Fruit fly (Drosophila melanogaster): ENCODE results near the gene ImpL1.

- TF ChIP-seq CG34367 (tag; optimal IDR thresholded peaks at IDR 0.05) (no peak), rn (GFP tag; IDR thresholded peaks at IDR 0.05) (no peak), EcR (GFP tag; optimal IDR thresholded peaks at IDR 0.05) (no peak), CG10348 (GFP tag; IDR thresholded peaks at IDR 0.05) (no peak), Pif1B (GFP tag; optimal IDR thresholded peaks at IDR 0.05) (no peak), CG12605 (GFP tag; IDR thresholded peaks at IDR 0.05) (no peak), CG4496 (GFP tag; IDR thresholded peaks at IDR 0.05) (no peak), Pif1A (GFP tag; optimal IDR thresholded peaks at IDR 0.05) (no peak)
These were observed 29.8 kb downstream of the ImpL1 start, which contains the start of the genes CG10222 and flr for dm6 chr3L:13412200-13412885.

Measured in whole organism, pupa.